Fruit fly (Drosophila melanogaster): ENCODE measurements around the gene Spp.

- no peak for TF ChIP-seq CG1620 (GFP tag; optimal IDR thresholded peaks at IDR 0.05)
- TF ChIP-seq Clk (GFP tag; optimal IDR thresholded peaks at IDR 0.05): no peak
- TF ChIP-seq kay (GFP tag; ENCODE audit: borderline replicate concordance): no peak
These were observed 21.7 kb downstream of the Spp start for dm6 chr2L:522752-523151.
